Fruit fly (Drosophila melanogaster): ENCODE measurements around the gene twe.

The twe gene

dm6 chr2L:16284306-16285299, 22.9 kb upstream of the twe start (continued):
- TF ChIP-seq CG7368 (GFP tag; optimal IDR thresholded peaks at IDR 0.05): peak; percentile 76
- peak; percentile 44 for TF ChIP-seq CG8632 (GFP tag; optimal IDR thresholded peaks at IDR 0.05)
- peak; percentile 90 for TF ChIP-seq Eip78C (GFP tag)
- TF ChIP-seq CG10631 (GFP tag; optimal IDR thresholded peaks at IDR 0.05): peak; percentile 56
- TF ChIP-seq CG6163 (GFP tag; IDR thresholded peaks at IDR 0.05): no peak
- TF ChIP-seq eg (GFP tag; IDR thresholded peaks at IDR 0.05): no peak
- peak; percentile 38 to 55 for TF ChIP-seq salr (GFP tag; optimal IDR thresholded peaks at IDR 0.05)
- no peak for TF ChIP-seq CG15336 (GFP tag; IDR thresholded peaks at IDR 0.05)
- peak; percentile 74 for TF ChIP-seq svp (GFP tag)
- peak; percentile 74 for TF ChIP-seq Hr39 (GFP tag; optimal IDR thresholded peaks at IDR 0.05)
- peak in 1 of 2 experiments; percentile 69 for TF ChIP-seq ss (GFP tag; optimal IDR thresholded peaks at IDR 0.05)
- no peak for TF ChIP-seq Gug (GFP tag; IDR thresholded peaks at IDR 0.05)
- peak; percentile 56 for TF ChIP-seq CG6792 (GFP tag; optimal IDR thresholded peaks at IDR 0.05)
- TF ChIP-seq Hr38 (GFP tag; optimal IDR thresholded peaks at IDR 0.05): no peak
- TF ChIP-seq CG6808 (GFP tag; optimal IDR thresholded peaks at IDR 0.05): peak; percentile 52
- peak; percentile 71 for TF ChIP-seq pdm3 (GFP tag; optimal IDR thresholded peaks at IDR 0.05)
- TF ChIP-seq CG4318 (GFP tag; optimal IDR thresholded peaks at IDR 0.05): peak; percentile 26
- TF ChIP-seq dac (GFP tag; optimal IDR thresholded peaks at IDR 0.05): no peak
- peak; percentile 68 for TF ChIP-seq CG31627 (GFP tag; optimal IDR thresholded peaks at IDR 0.05)
- TF ChIP-seq Eip75B (GFP tag; optimal IDR thresholded peaks at IDR 0.05): peak; percentile 58
- peak; percentile 80 for TF ChIP-seq acj6 (GFP tag; optimal IDR thresholded peaks at IDR 0.05)
- peak; percentile 28 for TF ChIP-seq CG1621 (tag; optimal IDR thresholded peaks at IDR 0.05)
- peak; percentile 47 for TF ChIP-seq net (GFP tag; optimal IDR thresholded peaks at IDR 0.05)
- TF ChIP-seq CG3032 (tag; optimal IDR thresholded peaks at IDR 0.05): peak; percentile 52
- peak; percentile 69 for TF ChIP-seq CG3919 (GFP tag; optimal IDR thresholded peaks at IDR 0.05)
- TF ChIP-seq achi (GFP tag; optimal IDR thresholded peaks at IDR 0.05): peak; percentile 66
- no peak for TF ChIP-seq CG11294 (GFP tag; IDR thresholded peaks at IDR 0.05)
- peak; percentile 75 for TF ChIP-seq Sox102F (GFP tag; optimal IDR thresholded peaks at IDR 0.05)
- peak; percentile 75 for TF ChIP-seq lz (GFP tag; optimal IDR thresholded peaks at IDR 0.05)
- TF ChIP-seq CG32006 (GFP tag; optimal IDR thresholded peaks at IDR 0.05): peak; percentile 64

DNA sequence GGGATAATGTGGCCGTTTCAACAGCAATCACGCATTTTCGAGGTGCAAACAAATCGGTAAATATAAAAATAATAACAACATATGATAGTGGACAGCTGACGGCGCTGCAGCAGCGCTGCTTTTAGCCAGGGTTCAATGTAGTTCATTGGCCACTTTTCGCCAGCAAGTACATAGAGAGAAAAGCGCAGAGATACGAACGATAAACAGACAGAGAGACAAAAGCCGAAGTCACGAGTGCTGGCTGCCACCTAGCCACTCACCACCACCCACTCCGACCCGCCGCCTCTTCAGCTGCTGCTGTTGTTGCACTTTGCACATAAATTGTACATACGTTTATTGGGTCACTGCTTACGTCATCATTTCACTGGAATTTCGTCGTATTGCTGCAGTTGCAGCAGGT, 21.2 kb upstream of the twe start:
- TF ChIP-seq acj6 (GFP tag; optimal IDR thresholded peaks at IDR 0.05) (no peak), vri (GFP tag; optimal IDR thresholded peaks at IDR 0.05) (no peak), Lpt (GFP tag; optimal IDR thresholded peaks at IDR 0.05) (peak; percentile 30), Ets21C (GFP tag; optimal IDR thresholded peaks at IDR 0.05) (no peak), svp (GFP tag) (peak; percentile 48), CG6163 (GFP tag; IDR thresholded peaks at IDR 0.05) (peak; percentile 20; the same call in 2 of the 3 replicates), dac (GFP tag; optimal IDR thresholded peaks at IDR 0.05) (no peak), fkh (GFP tag; optimal IDR thresholded peaks at IDR 0.05) (peak; percentile 3), CG9139 (GFP tag; optimal IDR thresholded peaks at IDR 0.05) (no peak), CG15336 (GFP tag; IDR thresholded peaks at IDR 0.05) (no peak), Eip78C (GFP tag) (no peak), achi (GFP tag; optimal IDR thresholded peaks at IDR 0.05) (no peak)

dm6 chr2L:16282077-16282471, 20.4 kb upstream of the twe start:
- TF ChIP-seq vri (GFP tag; optimal IDR thresholded peaks at IDR 0.05) (peak; percentile 13), cyc (GFP tag; optimal IDR thresholded peaks at IDR 0.05) (peak; percentile 43), Eip75B (GFP tag; optimal IDR thresholded peaks at IDR 0.05) (no peak), Lpt (GFP tag; optimal IDR thresholded peaks at IDR 0.05) (peak; percentile 5), spab (GFP tag; optimal IDR thresholded peaks at IDR 0.05) (no peak), ss (GFP tag; optimal IDR thresholded peaks at IDR 0.05) (no peak), Ets21C (GFP tag; optimal IDR thresholded peaks at IDR 0.05) (no peak), CG6163 (GFP tag; IDR thresholded peaks at IDR 0.05) (peak; percentile 21; the same call in 1 of the 3 replicates), Sox14 (GFP tag; optimal IDR thresholded peaks at IDR 0.05) (no peak), CG6854 (GFP tag; optimal IDR thresholded peaks at IDR 0.05) (peak; percentile 1), Hr39 (GFP tag; optimal IDR thresholded peaks at IDR 0.05) (peak; percentile 24)

Data from whole organism, prepupa.